Worm (Caenorhabditis elegans): ENCODE measurements around the gene zig-5.

DNA sequence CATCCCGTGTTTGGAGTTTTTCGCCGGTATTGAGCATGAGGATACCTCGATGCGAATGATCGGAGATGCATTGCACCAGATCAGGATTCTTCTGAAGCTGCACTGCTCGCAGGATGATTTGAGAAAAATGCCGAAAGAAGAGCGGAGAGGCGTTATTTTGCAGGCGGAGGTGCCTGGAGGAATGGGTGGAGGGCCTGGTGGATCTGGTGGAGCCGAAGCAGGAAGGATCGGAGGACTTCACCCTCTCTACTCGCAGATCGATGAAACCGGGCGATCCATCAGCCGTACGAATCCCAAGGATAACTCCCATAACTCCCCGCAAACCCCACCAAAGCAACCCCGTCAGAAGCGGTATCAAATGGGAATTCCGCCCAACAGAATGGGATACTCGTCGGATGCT is 14.1 kb downstream of the zig-5 start:
- no peak for TF ChIP-seq tbx-37 (GFP tag; conservative IDR thresholded peaks at IDR 0.05)
- no peak for TF ChIP-seq ama-1 (optimal IDR thresholded peaks at IDR 0.05)
- TF ChIP-seq ceh-36 (tag; optimal IDR thresholded peaks at IDR 0.05), result no peak
- TF ChIP-seq tra-4 (tag; optimal IDR thresholded peaks at IDR 0.05), result no peak
- TF ChIP-seq tbx-11 (GFP tag; IDR thresholded peaks at IDR 0.05), result no peak
- no peak for TF ChIP-seq flt-1 (GFP tag; IDR thresholded peaks at IDR 0.05)
- no peak for TF ChIP-seq pes-1 (GFP tag; IDR thresholded peaks at IDR 0.05)
- TF ChIP-seq aly-1 (tag; optimal IDR thresholded peaks at IDR 0.05), result no peak
- no peak for TF ChIP-seq ets-7 (tag; optimal IDR thresholded peaks at IDR 0.05)
- no peak for TF ChIP-seq F13C5.2 (tag; optimal IDR thresholded peaks at IDR 0.05)
- no peak for TF ChIP-seq ceh-13 (GFP tag; optimal IDR thresholded peaks at IDR 0.05)
- no peak for TF ChIP-seq sea-1 (GFP tag; conservative IDR thresholded peaks at IDR 0.05)
- TF ChIP-seq hnd-1 (tag; optimal IDR thresholded peaks at IDR 0.05), result no peak

Measured in whole organism, early embryonic.